Worm (Caenorhabditis elegans): Measurements from ENCODE around the gene C32D5.14.

The C32D5.14 gene

DNA sequence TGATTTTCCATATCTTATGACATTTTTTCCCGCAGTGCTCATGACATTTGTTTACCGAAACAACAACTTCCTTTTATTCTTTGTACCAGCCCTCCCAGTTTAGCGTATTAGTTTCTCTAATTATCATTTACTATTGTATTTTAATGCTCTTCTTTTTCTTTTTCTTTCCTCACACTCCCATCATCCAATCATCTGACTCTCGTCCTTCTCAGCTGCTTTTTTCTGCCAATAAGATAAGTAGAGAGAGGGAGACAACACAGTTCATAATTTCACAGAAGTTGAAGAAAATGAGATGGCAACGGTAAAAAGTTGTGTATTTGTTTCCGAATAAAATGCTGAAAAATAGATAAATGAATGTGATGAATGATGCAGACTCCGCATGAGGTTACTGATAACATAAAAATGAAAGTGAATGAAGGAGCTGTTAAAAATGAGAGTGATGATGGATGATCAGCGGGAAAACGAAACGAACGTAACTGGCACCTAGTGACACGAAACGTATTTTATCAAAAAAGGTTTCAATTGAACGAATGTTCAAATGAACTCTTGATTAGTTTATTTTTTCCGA lies 42.2 kb downstream of the C32D5.14 start (continued):
- TF ChIP-seq nhr-25 (tag; optimal IDR thresholded peaks at IDR 0.05; ENCODE audit: borderline replicate concordance, insufficient read depth) (no peak), nhr-28 (tag; optimal IDR thresholded peaks at IDR 0.05) (peak; percentile 74), unc-62 (GFP tag; optimal IDR thresholded peaks at IDR 0.05 in 1 of 2) (peak in 1 of 2 experiments; percentile 69), unc-62 (tag; optimal IDR thresholded peaks at IDR 0.05) (no peak), dpl-1 (GFP tag; optimal IDR thresholded peaks at IDR 0.05) (no peak), R02D3.7 (tag; optimal IDR thresholded peaks at IDR 0.05) (no peak), daf-16 (GFP tag; optimal IDR thresholded peaks at IDR 0.05) (no peak), daf-16 (tag; optimal IDR thresholded peaks at IDR 0.05) (peak; percentile 53), lin-13 (GFP tag; optimal IDR thresholded peaks at IDR 0.05) (no peak), hif-1 (tag; optimal IDR thresholded peaks at IDR 0.05) (no peak), ceh-28 (tag; optimal IDR thresholded peaks at IDR 0.05) (no peak), ceh-82 (tag; optimal IDR thresholded peaks at IDR 0.05) (no peak), F49E8.2 (tag; optimal IDR thresholded peaks at IDR 0.05; ENCODE audit: borderline replicate concordance) (no peak), aly-2 (tag; optimal IDR thresholded peaks at IDR 0.05) (no peak), mep-1 (tag; optimal IDR thresholded peaks at IDR 0.05) (peak; percentile 13), dmd-6 (GFP tag; IDR thresholded peaks at IDR 0.05) (peak; percentile 70), nhr-77 (tag; optimal IDR thresholded peaks at IDR 0.05) (peak; percentile 44)

DNA sequence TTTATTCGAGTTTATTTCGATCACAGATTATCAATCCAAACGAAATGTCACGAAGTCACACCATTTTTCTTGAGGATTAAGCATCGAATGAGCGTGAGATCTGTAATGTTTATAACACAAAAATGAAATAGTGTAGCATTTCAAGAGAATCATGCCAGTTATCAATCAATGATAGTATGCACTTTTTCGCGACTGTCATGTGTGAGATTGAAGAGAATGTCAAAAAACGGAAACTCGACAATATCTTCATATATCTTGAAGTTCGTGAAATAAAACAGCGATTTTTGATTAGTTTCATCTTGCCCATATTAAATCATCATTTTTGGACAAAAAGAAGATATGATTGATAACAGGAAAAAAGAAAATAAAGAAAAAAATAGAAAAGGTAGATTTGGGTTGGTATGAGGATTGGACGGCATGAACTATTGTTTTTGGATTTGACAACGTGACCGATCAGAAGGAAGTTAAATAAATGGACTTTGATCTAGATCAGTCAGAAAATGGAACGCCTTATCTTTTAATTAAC lies 43.8 kb downstream of the C32D5.14 start:
- TF ChIP-seq unc-62 (GFP tag; optimal IDR thresholded peaks at IDR 0.05 in 1 of 2) (no peak), unc-62 (tag; optimal IDR thresholded peaks at IDR 0.05) (no peak), nhr-10 (tag; optimal IDR thresholded peaks at IDR 0.05) (no peak), ceh-82 (tag; optimal IDR thresholded peaks at IDR 0.05) (no peak), nhr-237 (tag; optimal IDR thresholded peaks at IDR 0.05) (no peak), hlh-30 (tag; optimal IDR thresholded peaks at IDR 0.05; ENCODE audit: insufficient read depth) (peak; percentile 57), mep-1 (tag; optimal IDR thresholded peaks at IDR 0.05) (peak; percentile 7), madf-5 (GFP tag; IDR thresholded peaks at IDR 0.05) (no peak), madf-9 (GFP tag; conservative IDR thresholded peaks at IDR 0.05) (no peak), egl-27 (tag; optimal IDR thresholded peaks at IDR 0.05) (no peak), mdl-1 (tag; optimal IDR thresholded peaks at IDR 0.05) (peak in 1 of 2 experiments; percentile 27), dmd-6 (GFP tag; IDR thresholded peaks at IDR 0.05) (0 out of 2 replicates have a peak, but pooled peaks have one; percentile 12), nhr-28 (tag; optimal IDR thresholded peaks at IDR 0.05) (peak; percentile 54)

DNA sequence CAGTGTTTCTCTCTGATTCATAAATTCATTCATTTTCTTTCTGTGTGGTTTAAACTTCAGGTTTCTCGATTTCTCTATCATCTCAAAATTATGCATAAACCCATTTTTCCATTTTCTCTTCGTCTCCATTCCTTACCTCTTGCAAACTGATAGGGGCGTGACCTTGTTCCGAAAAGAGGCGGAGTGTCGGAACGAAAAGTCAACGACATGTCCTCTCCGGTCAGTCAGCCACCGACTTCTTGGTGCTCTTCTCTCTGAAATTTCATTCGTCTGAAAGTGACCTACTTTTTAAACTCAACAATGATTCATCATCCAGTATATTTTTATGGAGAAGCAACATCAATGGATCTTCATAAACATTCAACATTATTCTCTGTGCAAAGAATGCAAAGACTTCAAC lies 45.6 kb downstream of the C32D5.14 start, which contains the start of gene F58F12.12:
Gene F58F12.12, plus strand, starts transcription at position 301 of the 400 bp plus-strand sequence.
- no peak for TF ChIP-seq unc-39 (tag; optimal IDR thresholded peaks at IDR 0.05)
- TF ChIP-seq hmg-1.1 (GFP tag; IDR thresholded peaks at IDR 0.05), result no peak
- TF ChIP-seq zip-11 (GFP tag; IDR thresholded peaks at IDR 0.05), result no peak
- TF ChIP-seq aha-1 (tag), result peak; percentile 75
- no peak for TF ChIP-seq snpc-4 (tag; optimal IDR thresholded peaks at IDR 0.05)

DNA sequence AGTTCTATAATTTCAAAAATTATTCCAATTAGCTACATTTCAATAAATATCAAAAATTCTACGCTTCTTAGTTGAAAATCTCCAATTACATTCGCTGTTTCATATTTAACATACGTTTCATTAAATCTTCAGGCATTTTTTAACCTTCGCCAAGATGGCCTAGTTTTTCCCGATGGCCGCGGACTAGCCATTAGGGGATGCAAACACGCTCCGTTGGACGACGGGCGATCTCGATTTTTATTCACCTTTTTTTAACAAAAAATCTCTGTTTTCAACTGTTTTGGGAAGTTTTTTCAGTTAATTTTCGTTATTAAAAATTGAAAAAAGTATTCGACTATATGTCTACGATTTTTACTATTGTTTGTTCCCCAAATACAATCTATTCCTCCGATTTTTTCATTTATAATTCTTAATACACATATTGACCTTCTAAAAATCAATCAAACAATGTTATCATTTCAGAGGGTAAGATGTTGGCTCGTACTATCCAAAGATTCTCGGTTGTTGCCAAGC lies 48.0 kb downstream of the C32D5.14 start, which contains the start of gene F58F12.1:
Gene F58F12.1, plus strand, starts transcription at position 463 of the 513 bp plus-strand sequence.
- TF ChIP-seq nhr-6 (tag; optimal IDR thresholded peaks at IDR 0.05) (peak; percentile 43), dve-1 (tag; optimal IDR thresholded peaks at IDR 0.05; ENCODE audit: insufficient read depth) (peak; percentile 50), skn-1 (tag; optimal IDR thresholded peaks at IDR 0.05) (no peak), ztf-7 (tag; optimal IDR thresholded peaks at IDR 0.05) (no peak), D1046.2 (GFP tag; IDR thresholded peaks at IDR 0.05) (no peak), zfp-3 (GFP tag; conservative IDR thresholded peaks at IDR 0.05) (no peak), ceh-32 (tag; optimal IDR thresholded peaks at IDR 0.05; ENCODE audit: poor library complexity) (no peak), ZK546.5 (tag; optimal IDR thresholded peaks at IDR 0.05) (no peak), Y105C5A.15 (GFP tag; IDR thresholded peaks at IDR 0.05) (no peak), daf-16 (GFP tag; optimal IDR thresholded peaks at IDR 0.05) (no peak), daf-16 (tag; optimal IDR thresholded peaks at IDR 0.05) (peak; percentile 50), spr-3 (GFP tag; optimal IDR thresholded peaks at IDR 0.05) (no peak), mdl-1 (tag; optimal IDR thresholded peaks at IDR 0.05) (no peak), mes-2 (tag; optimal IDR thresholded peaks at IDR 0.05; ENCODE audit: poor library complexity, severe bottlenecking) (peak; percentile 97), nhr-237 (tag; optimal IDR thresholded peaks at IDR 0.05) (no peak), dmd-6 (GFP tag; IDR thresholded peaks at IDR 0.05) (peak; percentile 14; the same call in 1 of the 2 replicates), F44E2.7 (GFP tag; IDR thresholded peaks at IDR 0.05) (no peak), lin-15B (tag; optimal IDR thresholded peaks at IDR 0.05) (no peak), unc-130 (GFP tag; optimal IDR thresholded peaks at IDR 0.05) (peak; percentile 90), dpl-1 (GFP tag; optimal IDR thresholded peaks at IDR 0.05) (peak; percentile 56), egl-27 (tag; optimal IDR thresholded peaks at IDR 0.05) (no peak), nhr-28 (tag; optimal IDR thresholded peaks at IDR 0.05) (peak; percentile 55), nhr-111 (GFP tag; optimal IDR thresholded peaks at IDR 0.05) (no peak)
